Worm (Caenorhabditis elegans): ENCODE measurements around the gene zig-8.

The zig-8 gene

DNA sequence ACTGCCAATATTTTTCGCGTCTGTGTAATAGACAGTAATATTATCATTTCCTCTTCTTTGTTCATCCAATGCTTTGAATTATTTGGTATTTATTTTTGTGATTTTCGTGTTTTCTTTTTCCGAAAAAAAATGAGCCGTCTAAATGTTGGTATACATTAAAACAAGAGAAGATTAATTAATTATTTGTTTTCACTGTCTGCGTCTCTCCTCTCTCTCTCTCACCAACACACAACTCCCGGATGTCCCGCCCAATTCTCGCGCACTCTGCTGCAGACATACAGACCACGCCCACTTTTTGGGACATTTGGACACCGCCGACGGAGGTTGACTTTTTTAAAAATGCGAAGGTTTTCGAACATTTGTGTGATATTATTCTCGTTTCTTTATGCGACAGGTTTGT lies at the start of gene zig-8:
Gene zig-8 (plus strand): TSS at position 301 of the 400 bp plus-strand sequence.
- TF ChIP-seq aly-2 (tag; optimal IDR thresholded peaks at IDR 0.05) (no peak), nhr-25 (tag; optimal IDR thresholded peaks at IDR 0.05) (no peak), sea-2 (GFP tag; optimal IDR thresholded peaks at IDR 0.05) (no peak), ama-1 (optimal IDR thresholded peaks at IDR 0.05) (no peak), nfya-1 (tag; optimal IDR thresholded peaks at IDR 0.05; ENCODE audit: insufficient read depth) (peak; percentile 33), elt-3 (tag; optimal IDR thresholded peaks at IDR 0.05) (no peak), ceh-16 (tag; optimal IDR thresholded peaks at IDR 0.05) (no peak)

DNA sequence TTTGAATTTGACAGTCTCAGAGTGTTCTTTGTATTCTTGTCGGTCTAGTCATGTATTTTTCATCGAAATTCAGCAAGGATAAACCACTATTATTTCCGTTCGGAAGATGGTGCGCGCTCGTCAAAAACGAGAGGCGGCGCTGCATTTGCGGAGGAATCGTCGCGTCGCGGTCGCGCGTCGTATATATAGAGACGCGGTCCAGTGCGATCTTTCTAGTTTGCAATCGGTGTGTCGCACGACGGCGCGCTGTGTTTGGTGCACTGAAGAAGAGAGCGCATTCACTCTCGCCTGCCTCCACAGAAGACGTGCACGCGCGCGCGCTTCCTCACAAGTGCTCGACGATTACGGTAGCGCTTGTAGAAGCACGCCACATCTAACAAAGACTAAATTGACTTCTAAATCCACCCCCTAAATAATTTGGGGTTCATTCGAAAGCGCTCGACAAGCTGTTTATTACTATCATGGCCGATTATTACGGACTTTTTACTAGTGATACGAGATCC lies 49.0 kb upstream of the zig-8 start, which contains the start of gene Y39E4B.6:
Gene Y39E4B.6 (plus strand): TSS at position 209 of the 503 bp plus-strand sequence.
- peak; percentile 77 for TF ChIP-seq nhr-76 (tag; optimal IDR thresholded peaks at IDR 0.05)
- peak; percentile 72 for TF ChIP-seq tbx-2 (tag; optimal IDR thresholded peaks at IDR 0.05)
- peak; percentile 89 for TF ChIP-seq skn-1 (tag; optimal IDR thresholded peaks at IDR 0.05)
- TF ChIP-seq nhr-237 (tag; optimal IDR thresholded peaks at IDR 0.05), result no peak
- peak in 1 of 3 experiments; percentile 93 for TF ChIP-seq elt-3 (tag; optimal IDR thresholded peaks at IDR 0.05)
- peak; percentile 96 for TF ChIP-seq nhr-25 (tag; optimal IDR thresholded peaks at IDR 0.05)
- no peak for TF ChIP-seq aly-2 (tag; optimal IDR thresholded peaks at IDR 0.05)
- peak; percentile 91 for TF ChIP-seq lin-15B (tag; optimal IDR thresholded peaks at IDR 0.05)
- TF ChIP-seq nhr-67 (tag; optimal IDR thresholded peaks at IDR 0.05), result no peak
- peak; percentile 37 for TF ChIP-seq zag-1 (tag; optimal IDR thresholded peaks at IDR 0.05)
- peak; percentile 23 for TF ChIP-seq ztf-11 (tag; optimal IDR thresholded peaks at IDR 0.05)
- TF ChIP-seq nhr-43 (tag; optimal IDR thresholded peaks at IDR 0.05; ENCODE audit: poor library complexity, severe bottlenecking), result peak; percentile 72
- TF ChIP-seq mdl-1 (tag; optimal IDR thresholded peaks at IDR 0.05), result peak; percentile 80
- TF ChIP-seq egl-27 (tag; optimal IDR thresholded peaks at IDR 0.05), result peak; percentile 85
- TF ChIP-seq lsy-12 (tag; optimal IDR thresholded peaks at IDR 0.05), result peak; percentile 98
- peak; percentile 89 for TF ChIP-seq egl-5 (tag; optimal IDR thresholded peaks at IDR 0.05)
- peak; percentile 96 for TF ChIP-seq nfya-1 (tag; optimal IDR thresholded peaks at IDR 0.05; ENCODE audit: insufficient read depth)
- peak; percentile 98 for TF ChIP-seq sea-2 (GFP tag; optimal IDR thresholded peaks at IDR 0.05)
- peak; percentile 86 for TF ChIP-seq fos-1 (tag; optimal IDR thresholded peaks at IDR 0.05)
- TF ChIP-seq unc-62 (GFP tag; optimal IDR thresholded peaks at IDR 0.05), result peak; percentile 89
- TF ChIP-seq ceh-16 (tag; optimal IDR thresholded peaks at IDR 0.05), result no peak
- TF ChIP-seq nhr-11 (tag; optimal IDR thresholded peaks at IDR 0.05), result peak; percentile 92
- TF ChIP-seq ceh-82 (tag; optimal IDR thresholded peaks at IDR 0.05), result peak; percentile 85
- peak; percentile 40 for TF ChIP-seq unc-39 (tag; optimal IDR thresholded peaks at IDR 0.05)
- TF ChIP-seq ZK546.5 (tag; optimal IDR thresholded peaks at IDR 0.05), result peak; percentile 34
- peak; percentile 87 for TF ChIP-seq hmg-11 (tag; optimal IDR thresholded peaks at IDR 0.05)
- no peak for TF ChIP-seq daf-12 (tag; optimal IDR thresholded peaks at IDR 0.05)
- peak; percentile 84 for TF ChIP-seq ztf-4 (tag; optimal IDR thresholded peaks at IDR 0.05)
- TF ChIP-seq eor-1 (tag; optimal IDR thresholded peaks at IDR 0.05), result peak; percentile 79 to 96
- TF ChIP-seq nhr-28 (tag; optimal IDR thresholded peaks at IDR 0.05), result no peak
- TF ChIP-seq lin-39 (tag; optimal IDR thresholded peaks at IDR 0.05), result peak; percentile 99
- peak; percentile 78 for TF ChIP-seq pqm-1 (tag; optimal IDR thresholded peaks at IDR 0.05)
- TF ChIP-seq ceh-28 (tag; optimal IDR thresholded peaks at IDR 0.05), result peak; percentile 90
- no peak for TF ChIP-seq snpc-4 (tag; optimal IDR thresholded peaks at IDR 0.05)
- TF ChIP-seq elt-1 (tag; optimal IDR thresholded peaks at IDR 0.05), result peak; percentile 69
- TF ChIP-seq ceh-9 (tag; optimal IDR thresholded peaks at IDR 0.05), result no peak
- TF ChIP-seq mml-1 (tag; optimal IDR thresholded peaks at IDR 0.05), result no peak
- peak; percentile 99 for TF ChIP-seq ama-1 (optimal IDR thresholded peaks at IDR 0.05)
- TF ChIP-seq elt-2 (tag; optimal IDR thresholded peaks at IDR 0.05), result peak; percentile 92
- peak; percentile 91 for TF ChIP-seq fkh-10 (GFP tag; optimal IDR thresholded peaks at IDR 0.05)
- TF ChIP-seq nhr-12 (tag; optimal IDR thresholded peaks at IDR 0.05), result no peak
- peak; percentile 95 for TF ChIP-seq nhr-23 (tag; optimal IDR thresholded peaks at IDR 0.05)
- peak; percentile 83 for TF ChIP-seq R02D3.7 (tag; optimal IDR thresholded peaks at IDR 0.05)
- no peak for TF ChIP-seq fkh-2 (tag; optimal IDR thresholded peaks at IDR 0.05)
- peak; percentile 77 for TF ChIP-seq nhr-77 (tag; optimal IDR thresholded peaks at IDR 0.05)
- TF ChIP-seq pha-4 (tag; optimal IDR thresholded peaks at IDR 0.05), result peak; percentile 96
- TF ChIP-seq jun-1 (tag; optimal IDR thresholded peaks at IDR 0.05), result peak; percentile 97

Measured in whole organism, L3 larva.